Fruit fly (Drosophila melanogaster) whole organism, pupa: Measurements from ENCODE around the gene CG13311.

Experiments used
- CG10348 ChIP-seq: fragments of 200-800 bp; sonication (Bioruptor generic); IDR thresholded peaks from 2 replicates; pipeline ENCODE4 v1.3.6; 2022; ENCODE audit warnings: missing biosample characterization, missing genetic modification characterization
- CG12605 ChIP-seq: fragments of 200-800 bp; sonication (Bioruptor generic); IDR thresholded peaks from 2 replicates; pipeline ENCODE4 v1.3.6; 2022; ENCODE audit warnings: missing biosample characterization, missing genetic modification characterization
- CG13204 ChIP-seq: fragments of 200-800 bp; sonication (Bioruptor generic); optimal IDR thresholded peaks from 2 replicates; lab custom pipeline; 2018; ENCODE audit warnings: missing biosample characterization, mild to moderate bottlenecking, missing genetic modification characterization, moderate library complexity
- CG17806 ChIP-seq: fragments of 200-800 bp; sonication (Bioruptor generic); optimal IDR thresholded peaks from 2 replicates; lab custom pipeline; 2018; ENCODE audit warnings: missing biosample characterization, mild to moderate bottlenecking, missing genetic modification characterization, moderate library complexity
- CG32121 ChIP-seq: fragments of 200-800 bp; sonication (Bioruptor generic); IDR thresholded peaks from 2 replicates; pipeline ENCODE4 v1.3.6; 2022; ENCODE audit warnings: missing biosample characterization, missing genetic modification characterization
- CG34367 ChIP-seq: fragments of 200-800 bp; sonication (Bioruptor generic); optimal IDR thresholded peaks from 2 replicates; lab custom pipeline; 2018; ENCODE audit warnings: missing biosample characterization, mild to moderate bottlenecking, missing genetic modification characterization
- CG4496 ChIP-seq: fragments of 200-800 bp; sonication (Bioruptor generic); IDR thresholded peaks from 3 replicates; pipeline ENCODE4 v1.3.6; 2022; ENCODE audit warnings: missing biosample characterization, missing genetic modification characterization
- CG8159 ChIP-seq: fragments of 200-800 bp; sonication (Bioruptor generic); optimal IDR thresholded peaks from 3 replicates; lab custom pipeline; 2018; ENCODE audit warnings: missing biosample characterization, mild to moderate bottlenecking, missing genetic modification characterization, moderate library complexity
- CG9948 ChIP-seq: fragments of 200-800 bp; sonication (Bioruptor generic); optimal IDR thresholded peaks from 2 replicates; lab custom pipeline; 2018; ENCODE audit warnings: missing biosample characterization, mild to moderate bottlenecking, missing genetic modification characterization, moderate library complexity
- EcR ChIP-seq: fragments of 200-800 bp; sonication (Bioruptor generic); optimal IDR thresholded peaks from 3 replicates; lab custom pipeline; 2019; ENCODE audit warnings: missing biosample characterization, missing genetic modification characterization, mild to moderate bottlenecking, moderate library complexity, missing genetic modification reagents
- Ets98B ChIP-seq: fragments of 200-800 bp; sonication (Bioruptor generic); IDR thresholded peaks from 2 replicates; pipeline ENCODE4 v1.3.6; 2022; ENCODE audit warnings: missing biosample characterization, missing genetic modification characterization
- fd96Ca ChIP-seq: fragments of 200-800 bp; sonication (Bioruptor generic); IDR thresholded peaks from 3 replicates; pipeline ENCODE4 v1.3.6; 2022; ENCODE audit warnings: missing biosample characterization, missing genetic modification characterization
- gl ChIP-seq: fragments of 200-800 bp; sonication (Bioruptor generic); optimal IDR thresholded peaks from 2 replicates; lab custom pipeline; 2018; ENCODE audit warnings: missing biosample characterization, mild to moderate bottlenecking, missing genetic modification characterization

DNA sequence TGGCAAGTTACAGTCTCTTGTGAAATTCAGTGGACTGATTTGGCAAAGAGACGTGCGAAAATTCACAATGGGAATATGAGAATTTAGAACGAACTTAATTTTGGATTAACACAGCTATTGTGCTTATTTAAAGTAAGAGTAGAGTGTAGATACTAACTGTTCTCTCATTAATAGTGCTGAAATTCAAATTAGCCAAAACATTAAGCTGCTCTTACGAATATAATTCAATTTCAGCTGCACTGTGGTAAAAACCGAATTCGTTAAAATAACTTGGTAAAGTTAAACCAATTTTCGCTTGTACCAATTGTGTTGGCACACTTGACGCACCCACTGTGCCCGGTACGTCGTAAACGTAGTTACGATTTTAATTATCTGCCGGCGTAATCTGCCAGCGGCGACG, 34.1 kb downstream of the CG13311 start:
- TF ChIP-seq fd96Ca (GFP tag; lab: Robert Waterston, UW) (peak; percentile 42; the same call in 1 of the 3 replicates), CG34367 (peak; percentile 64), CG12605 (GFP tag; lab: Robert Waterston, UW) (no peak), CG10348 (GFP tag; lab: Robert Waterston, UW) (no peak), EcR (GFP tag; lab: Kevin White, UChicago) (no peak), CG13204 (GFP tag; lab: Kevin White, UChicago) (peak; percentile 22), CG4496 (peak; percentile 67), CG17806 (peak; percentile 68), CG32121 (GFP tag; lab: Robert Waterston, UW) (peak; percentile 53; the same call in 1 of the 2 replicates), gl (tag; lab: Kevin White, UChicago) (peak; percentile 42), Ets98B (GFP tag; lab: Robert Waterston, UW) (peak; percentile 45), CG9948 (tag; lab: Kevin White, UChicago) (peak; percentile 71), CG8159 (peak; percentile 75)
